Worm (Caenorhabditis elegans): ENCODE measurements around the gene nhr-274.

- TF ChIP-seq bed-3 (GFP tag; optimal IDR thresholded peaks at IDR 0.05): peak; percentile 63
- peak; percentile 87 for TF ChIP-seq unc-39 (tag; optimal IDR thresholded peaks at IDR 0.05)
Observed at ce11 chrIV:1659045-1659741, 14.1 kb upstream of the nhr-274 start, which contains the start of gene rps-28.

Data from whole organism, mixed stage, embryonic.